Fruit fly (Drosophila melanogaster): ENCODE data around the gene Helz.
A peak's percentile ranks its signal among the peaks of the same experiment; 100 is the strongest.

The Helz gene

DNA sequence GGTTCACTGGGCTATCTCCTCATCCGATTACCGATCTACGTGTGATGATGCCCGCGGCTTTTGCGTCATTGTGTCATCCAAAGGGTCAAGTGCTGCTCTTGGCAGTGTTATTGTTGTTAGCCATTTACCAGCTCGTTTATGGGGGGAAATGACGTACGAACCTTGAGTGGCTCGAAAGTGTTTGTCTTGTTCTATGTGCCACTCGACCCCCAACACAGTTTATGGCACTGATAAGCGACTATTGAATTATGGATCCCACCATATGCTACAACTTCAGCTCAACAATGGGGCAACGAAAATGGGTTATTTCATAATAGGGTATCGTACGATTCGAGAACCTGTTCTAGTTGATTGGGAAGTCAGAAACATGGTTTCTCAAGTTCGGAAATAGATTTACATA, 10.4 kb upstream of the Helz start:
- TF ChIP-seq cic (GFP tag; optimal IDR thresholded peaks at IDR 0.05) (peak; percentile 17), Mnt (GFP tag; optimal IDR thresholded peaks at IDR 0.05) (no peak)

dm6 chr3L:14780187-14780586, 9.5 kb upstream of the Helz start:
- TF ChIP-seq CG5204 (GFP tag; optimal IDR thresholded peaks at IDR 0.05) (no peak), CG7045 (GFP tag; optimal IDR thresholded peaks at IDR 0.05) (peak; percentile 85), Clk (GFP tag; optimal IDR thresholded peaks at IDR 0.05) (peak; percentile 72), CG14711 (tag; optimal IDR thresholded peaks at IDR 0.05) (peak; percentile 58), Hr96 (GFP tag; optimal IDR thresholded peaks at IDR 0.05) (no peak), CG33017 (tag; optimal IDR thresholded peaks at IDR 0.05) (peak; percentile 85), CG12768 (GFP tag; optimal IDR thresholded peaks at IDR 0.05) (peak; percentile 93), Crg-1 (GFP tag; optimal IDR thresholded peaks at IDR 0.05) (peak; percentile 76), kay (GFP tag; ENCODE audit: borderline replicate concordance) (no peak), CG1620 (GFP tag; optimal IDR thresholded peaks at IDR 0.05) (peak; percentile 59), toe (GFP tag; optimal IDR thresholded peaks at IDR 0.05) (peak; percentile 41), cnc (optimal IDR thresholded peaks at IDR 0.05) (no peak), CG11617 (GFP tag; optimal IDR thresholded peaks at IDR 0.05) (peak; percentile 69), tj (GFP tag; optimal IDR thresholded peaks at IDR 0.05) (peak; percentile 66), ovo (GFP tag; optimal IDR thresholded peaks at IDR 0.05) (peak; percentile 83), Mnt (GFP tag; optimal IDR thresholded peaks at IDR 0.05) (peak; percentile 76), bab1 (GFP tag; optimal IDR thresholded peaks at IDR 0.05) (peak; percentile 31), cic (GFP tag; optimal IDR thresholded peaks at IDR 0.05) (peak; percentile 97), CG7101 (tag; optimal IDR thresholded peaks at IDR 0.05) (peak; percentile 84), pad (GFP tag; optimal IDR thresholded peaks at IDR 0.05) (peak; percentile 55)

- TF ChIP-seq Mnt (GFP tag; optimal IDR thresholded peaks at IDR 0.05) (no peak), pad (GFP tag; optimal IDR thresholded peaks at IDR 0.05) (no peak), CG33017 (tag; optimal IDR thresholded peaks at IDR 0.05) (no peak), cnc (optimal IDR thresholded peaks at IDR 0.05) (no peak), CG1620 (GFP tag; optimal IDR thresholded peaks at IDR 0.05) (no peak), toe (GFP tag; optimal IDR thresholded peaks at IDR 0.05) (no peak), CG7101 (tag; optimal IDR thresholded peaks at IDR 0.05) (peak; percentile 8), CG7045 (GFP tag; optimal IDR thresholded peaks at IDR 0.05) (peak; percentile 48), ovo (GFP tag; optimal IDR thresholded peaks at IDR 0.05) (no peak), kay (GFP tag; ENCODE audit: borderline replicate concordance) (no peak), bab1 (GFP tag; optimal IDR thresholded peaks at IDR 0.05) (peak; percentile 87), CG12768 (GFP tag; optimal IDR thresholded peaks at IDR 0.05) (peak; percentile 20), Hr96 (GFP tag; optimal IDR thresholded peaks at IDR 0.05) (no peak), tj (GFP tag; optimal IDR thresholded peaks at IDR 0.05) (peak; percentile 61), Clk (GFP tag; optimal IDR thresholded peaks at IDR 0.05) (no peak), CG14711 (tag; optimal IDR thresholded peaks at IDR 0.05) (peak; percentile 5), Crg-1 (GFP tag; optimal IDR thresholded peaks at IDR 0.05) (peak; percentile 30), CG5204 (GFP tag; optimal IDR thresholded peaks at IDR 0.05) (no peak), cic (GFP tag; optimal IDR thresholded peaks at IDR 0.05) (peak; percentile 28), CG11617 (GFP tag; optimal IDR thresholded peaks at IDR 0.05) (peak; percentile 52)
These were observed 8.5 kb upstream of the Helz start for dm6 chr3L:14781082-14781862.

dm6 chr3L:14781863-14782218, 7.9 kb upstream of the Helz start:
- TF ChIP-seq CG5204 (GFP tag; optimal IDR thresholded peaks at IDR 0.05) (no peak), kay (GFP tag; ENCODE audit: borderline replicate concordance) (peak; percentile 66)

DNA sequence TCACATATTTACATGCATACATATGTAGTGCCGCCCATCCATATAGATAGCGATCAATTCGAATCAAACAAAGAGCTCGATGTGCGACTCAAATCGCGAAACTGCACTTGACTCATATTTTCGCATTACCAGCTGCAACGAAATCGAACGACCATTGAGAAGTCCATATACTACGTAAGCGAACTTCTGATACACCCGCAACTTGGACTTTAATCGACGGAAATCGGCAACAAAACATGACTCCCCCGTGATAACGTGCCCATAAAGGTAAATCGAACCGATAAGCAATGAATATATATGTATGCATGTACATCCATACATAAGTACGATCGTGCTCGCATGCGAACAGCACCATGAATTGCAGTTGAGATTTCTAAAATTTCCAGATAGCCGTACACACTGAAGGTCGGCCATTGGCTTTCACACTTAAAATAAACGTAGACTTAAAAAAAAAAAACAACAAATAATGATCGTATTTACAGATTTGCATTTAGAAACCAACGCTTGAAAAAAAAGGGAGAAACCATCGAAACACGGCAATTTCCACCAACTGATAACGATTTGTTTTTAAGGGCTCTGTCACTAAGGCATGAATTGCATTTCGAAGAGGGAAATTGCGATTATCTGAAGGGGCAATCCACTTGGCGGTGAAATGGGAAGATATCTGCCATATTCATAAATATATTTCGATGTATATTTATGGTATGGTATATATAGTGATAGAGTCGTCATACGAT, 6.9 kb upstream of the Helz start:
- TF ChIP-seq cic (GFP tag; optimal IDR thresholded peaks at IDR 0.05) (peak; percentile 32), CG12768 (GFP tag; optimal IDR thresholded peaks at IDR 0.05) (peak; percentile 28), toe (GFP tag; optimal IDR thresholded peaks at IDR 0.05) (no peak), tj (GFP tag; optimal IDR thresholded peaks at IDR 0.05) (peak; percentile 43), kay (GFP tag; ENCODE audit: borderline replicate concordance) (peak; percentile 97)

dm6 chr3L:14783363-14783627, 6.4 kb upstream of the Helz start:
- TF ChIP-seq CG11617 (GFP tag; optimal IDR thresholded peaks at IDR 0.05) (no peak), Mnt (GFP tag; optimal IDR thresholded peaks at IDR 0.05) (peak; percentile 17), CG33017 (tag; optimal IDR thresholded peaks at IDR 0.05) (peak; percentile 16), cic (GFP tag; optimal IDR thresholded peaks at IDR 0.05) (peak; percentile 79)

Measured in whole organism, adult.